Fruit fly (Drosophila melanogaster): ENCODE measurements around the gene CG46339.

DNA sequence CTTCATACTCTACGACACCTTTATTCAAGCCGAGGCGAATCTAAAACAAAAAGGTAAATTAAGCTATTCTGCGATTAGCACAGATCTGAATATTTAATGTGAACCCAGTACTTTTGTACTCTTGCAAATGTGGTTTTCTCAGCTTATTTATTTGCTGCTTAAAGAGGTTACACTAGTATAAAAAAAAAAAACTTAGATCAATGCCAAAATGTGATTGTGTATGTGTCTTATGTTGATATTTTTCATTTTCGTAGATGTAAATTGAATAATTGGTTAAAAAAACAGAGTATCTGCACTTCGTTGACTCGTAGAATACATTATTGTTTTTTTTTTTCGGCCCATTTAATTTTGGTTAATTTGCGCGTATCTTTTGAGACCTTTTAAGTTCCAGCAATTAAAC is 54.2 kb downstream of the CG46339 start:
- TF ChIP-seq CG8478 (optimal IDR thresholded peaks at IDR 0.05) (no peak), CTCF (optimal IDR thresholded peaks at IDR 0.05) (no peak)
